Worm (Caenorhabditis elegans) whole organism, L3 larva: ENCODE data around the gene H04M03.3.

Source experiments
- ZK546.5 ChIP-seq: sonication (generic microtip); optimal IDR thresholded peaks from 2 replicates; lab custom pipeline; 2017; ENCODE audit warnings: missing biosample characterization, missing genetic modification characterization
- ceh-16 ChIP-seq: sonication (generic microtip); optimal IDR thresholded peaks from 2 replicates; lab custom pipeline; 2017; ENCODE audit warnings: missing biosample characterization, missing genetic modification characterization
- egl-27 ChIP-seq: sonication (generic microtip); optimal IDR thresholded peaks from 4 replicates; lab custom pipeline; 2017; ENCODE audit warnings: missing biosample characterization, missing genetic modification reagents, missing genetic modification characterization
- jun-1 ChIP-seq: fragments of 150-350 bp; optimal IDR thresholded peaks from 2 replicates; lab custom pipeline; 2014; ENCODE audit warnings: missing biosample characterization, missing genetic modification reagents, missing genetic modification characterization
- nhr-11 ChIP-seq: fragments of 150-350 bp; optimal IDR thresholded peaks from 2 replicates; lab custom pipeline; 2014; ENCODE audit warnings: missing biosample characterization, missing genetic modification characterization
- nhr-237 ChIP-seq: fragments of 150-350 bp; optimal IDR thresholded peaks from 2 replicates; lab custom pipeline; 2014; ENCODE audit warnings: missing biosample characterization, missing genetic modification characterization
- nhr-28 ChIP-seq: fragments of 150-350 bp; optimal IDR thresholded peaks from 2 replicates; lab custom pipeline; 2014; ENCODE audit warnings: missing biosample characterization, missing genetic modification characterization
- nhr-77 ChIP-seq: fragments of 150-350 bp; optimal IDR thresholded peaks from 2 replicates; lab custom pipeline; 2014; ENCODE audit warnings: missing biosample characterization, missing genetic modification characterization
- sea-2 ChIP-seq: fragments of 150-350 bp; sonication (generic microtip); optimal IDR thresholded peaks from 4 replicates; lab custom pipeline; 2014; ENCODE audit warnings: missing biosample characterization, missing genetic modification reagents, missing genetic modification characterization
- skn-1 ChIP-seq: fragments of 150-350 bp; optimal IDR thresholded peaks from 2 replicates; lab custom pipeline; 2014; ENCODE audit warnings: missing biosample characterization, missing genetic modification characterization
- unc-39 ChIP-seq: sonication (generic microtip); optimal IDR thresholded peaks from 4 replicates; lab custom pipeline; 2017; ENCODE audit warnings: missing biosample characterization, missing genetic modification characterization
- unc-62 ChIP-seq: fragments of 150-350 bp; sonication (generic microtip); optimal IDR thresholded peaks from 4 replicates; lab custom pipeline; 2014; ENCODE audit warnings: missing biosample characterization, missing genetic modification reagents, missing genetic modification characterization
- zag-1 ChIP-seq: fragments of 150-350 bp; optimal IDR thresholded peaks from 2 replicates; lab custom pipeline; 2014; ENCODE audit warnings: missing biosample characterization, missing genetic modification characterization
- ztf-11 ChIP-seq: fragments of 150-350 bp; optimal IDR thresholded peaks from 2 replicates; lab custom pipeline; 2014; ENCODE audit warnings: missing biosample characterization, missing genetic modification characterization

DNA sequence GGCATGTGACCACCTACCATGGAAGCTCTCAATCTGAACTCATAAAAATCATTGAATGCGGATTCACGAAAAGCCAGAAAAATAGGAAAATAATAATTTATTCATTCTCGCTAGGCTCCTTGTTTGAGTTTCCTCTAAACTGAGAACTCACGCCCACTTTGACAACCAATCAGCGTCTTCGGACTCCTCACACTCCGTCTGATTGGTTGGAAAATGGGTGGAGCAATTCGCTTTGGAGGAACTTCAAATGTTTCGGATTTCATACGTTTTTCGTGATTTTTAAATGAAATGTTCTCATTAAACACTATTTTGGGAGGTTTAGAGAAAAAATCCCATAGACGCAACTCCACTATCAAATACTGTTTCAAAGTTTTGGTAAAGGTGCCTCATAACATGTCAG is 48.5 kb upstream of the H04M03.3 start:
- TF ChIP-seq unc-39 (tag; lab: Kevin White, UChicago) (no peak), nhr-28 (tag; lab: Kevin White, UChicago) (no peak), skn-1 (no peak), unc-62 (no peak), ztf-11 (tag; lab: Kevin White, UChicago) (no peak), nhr-11 (tag; lab: Kevin White, UChicago) (no peak), ZK546.5 (tag; lab: Kevin White, UChicago) (no peak), sea-2 (GFP tag; lab: Kevin White, UChicago) (no peak), zag-1 (tag; lab: Kevin White, UChicago) (no peak), egl-27 (tag; lab: Kevin White, UChicago) (no peak), jun-1 (no peak), nhr-237 (no peak), ceh-16 (tag; lab: Kevin White, UChicago) (no peak), nhr-77 (no peak)
